Worm (Caenorhabditis elegans) whole organism, L4 larva: Measurements from ENCODE around the gene F47E1.4.

Source experiments
- F10B5.3 ChIP-seq: sonication (generic microtip); optimal IDR thresholded peaks from 2 replicates; lab custom pipeline; 2016; ENCODE audit warnings: mild to moderate bottlenecking, missing genetic modification characterization, missing compliant biosample characterization
- F37D6.2 ChIP-seq: sonication (generic microtip); optimal IDR thresholded peaks from 2 replicates; lab custom pipeline; 2016; ENCODE audit warnings: mild to moderate bottlenecking, missing genetic modification characterization, missing compliant biosample characterization
- Y105C5A.15 ChIP-seq: fragments of 200-800 bp; sonication (Bioruptor generic); IDR thresholded peaks from 2 replicates; pipeline ENCODE4 v1.3.6; 2022; ENCODE audit warnings: missing genetic modification characterization, missing compliant biosample characterization
- Y75B8A.6 ChIP-seq: fragments of 200-800 bp; sonication (Bioruptor generic); IDR thresholded peaks from 2 replicates; pipeline ENCODE4 v1.3.6; 2022; ENCODE audit warnings: missing genetic modification reagents, missing genetic modification characterization, missing compliant biosample characterization
- ama-1 ChIP-seq: fragments of 150-350 bp; optimal IDR thresholded peaks from 2 replicates; lab custom pipeline; 2014; ENCODE audit warnings: inconsistent platforms, mixed read lengths
- arid-1 ChIP-seq: fragments of 200-800 bp; sonication (Bioruptor generic); conservative IDR thresholded peaks from 2 replicates; pipeline ENCODE4 v1.3.6; 2022; ENCODE audit warnings: missing genetic modification reagents, missing genetic modification characterization, missing compliant biosample characterization
- ceh-20 ChIP-seq: fragments of 200-800 bp; sonication (Bioruptor generic); IDR thresholded peaks from 2 replicates; pipeline ENCODE4 v1.3.6; 2022; ENCODE audit warnings: missing genetic modification reagents, missing genetic modification characterization, missing compliant biosample characterization
- ceh-32 ChIP-seq: sonication (generic microtip); optimal IDR thresholded peaks from 2 replicates; lab custom pipeline; 2016; ENCODE audit warnings: mild to moderate bottlenecking, missing genetic modification characterization, missing compliant biosample characterization; ENCODE audit not compliant: poor library complexity
- ceh-62 ChIP-seq: sonication (generic microtip); optimal IDR thresholded peaks from 2 replicates; lab custom pipeline; 2017; ENCODE audit warnings: missing biosample characterization, missing genetic modification characterization
- cey-2 ChIP-seq: sonication (generic microtip); optimal IDR thresholded peaks from 3 replicates; lab custom pipeline; 2017; ENCODE audit warnings: missing genetic modification characterization, mild to moderate bottlenecking, missing compliant biosample characterization, antibody characterized with exemption, borderline replicate concordance; ENCODE audit not compliant: insufficient read depth
- daf-12 ChIP-seq: fragments of 150-350 bp; optimal IDR thresholded peaks from 2 replicates; lab custom pipeline; 2014; ENCODE audit warnings: missing biosample characterization, missing genetic modification reagents, missing genetic modification characterization
- daf-16 ChIP-seq, 3 experiments: sonication (generic microtip); optimal IDR thresholded peaks; 2 replicates each; lab custom pipeline; 2016 to 2017; ENCODE audit warnings: missing genetic modification characterization in 3 of 3, missing genetic modification reagents in 3 of 3, mild to moderate bottlenecking in 2 of 3, missing compliant biosample characterization in 2 of 3, missing biosample characterization in 1 of 3, moderate library complexity in 1 of 3
- dpl-1 ChIP-seq: fragments of 150-350 bp; optimal IDR thresholded peaks from 2 replicates; lab custom pipeline; 2014; ENCODE audit warnings: missing biosample characterization, missing genetic modification reagents, missing genetic modification characterization
- duxl-1 ChIP-seq: sonication (generic microtip); optimal IDR thresholded peaks from 2 replicates; lab custom pipeline; 2016; ENCODE audit warnings: mild to moderate bottlenecking, missing genetic modification characterization, moderate library complexity, missing compliant biosample characterization; ENCODE audit not compliant: poor library complexity
- egl-27 ChIP-seq: sonication (generic microtip); optimal IDR thresholded peaks from 3 replicates; lab custom pipeline; 2017; ENCODE audit warnings: missing biosample characterization, missing genetic modification reagents, missing genetic modification characterization
- gei-8 ChIP-seq: fragments of 200-800 bp; sonication (Bioruptor generic); optimal IDR thresholded peaks from 2 replicates; lab custom pipeline; 2018; ENCODE audit warnings: mild to moderate bottlenecking, missing genetic modification characterization, missing compliant biosample characterization
- hlh-11 ChIP-seq: fragments of 200-800 bp; sonication (Bioruptor generic); optimal IDR thresholded peaks from 2 replicates; lab custom pipeline; 2018; ENCODE audit warnings: mild to moderate bottlenecking, missing genetic modification characterization, missing compliant biosample characterization
- hlh-30 ChIP-seq: sonication (generic microtip); optimal IDR thresholded peaks from 2 replicates; lab custom pipeline; 2017; ENCODE audit warnings: antibody characterized with exemption, mild to moderate bottlenecking, missing genetic modification characterization, missing compliant biosample characterization; ENCODE audit not compliant: insufficient read depth
- jun-1 ChIP-seq: fragments of 150-350 bp; optimal IDR thresholded peaks from 2 replicates; lab custom pipeline; 2014; ENCODE audit warnings: missing biosample characterization, missing genetic modification reagents, missing genetic modification characterization
- lim-7 ChIP-seq: fragments of 200-800 bp; sonication (Bioruptor generic); IDR thresholded peaks from 2 replicates; pipeline ENCODE4 v1.3.6; 2022; ENCODE audit warnings: missing genetic modification characterization, missing compliant biosample characterization
- lin-15B ChIP-seq: fragments of 150-350 bp; sonication (generic microtip); optimal IDR thresholded peaks from 3 replicates; lab custom pipeline; 2014; ENCODE audit warnings: missing biosample characterization, missing genetic modification characterization
- lin-38 ChIP-seq: fragments of 200-800 bp; sonication (Bioruptor generic); IDR thresholded peaks from 2 replicates; pipeline ENCODE4 v1.3.6; 2022; ENCODE audit warnings: missing genetic modification reagents, missing genetic modification characterization, missing compliant biosample characterization
- madf-9 ChIP-seq: fragments of 200-800 bp; sonication (Bioruptor generic); conservative IDR thresholded peaks from 2 replicates; pipeline ENCODE4 v1.3.6; 2022; ENCODE audit warnings: missing genetic modification reagents, missing genetic modification characterization, missing compliant biosample characterization
- mdl-1 ChIP-seq, 2 experiments: fragments of 150-350 bp in 1 of 2; sonication (generic microtip) in 1 of 2; optimal IDR thresholded peaks; 2 replicates each; lab custom pipeline; 2014 to 2017; ENCODE audit warnings: missing biosample characterization in 2 of 2, missing genetic modification characterization in 2 of 2
- mdt-29 ChIP-seq: fragments of 200-800 bp; sonication (Bioruptor generic); IDR thresholded peaks from 2 replicates; pipeline ENCODE4 v1.3.6; 2022; ENCODE audit warnings: missing genetic modification reagents, missing genetic modification characterization, missing compliant biosample characterization
- mes-2 ChIP-seq: sonication (generic microtip); optimal IDR thresholded peaks from 2 replicates; lab custom pipeline; 2016; ENCODE audit warnings: missing genotype, mild to moderate bottlenecking, missing genetic modification characterization, missing compliant biosample characterization; ENCODE audit not compliant: poor library complexity, severe bottlenecking
- nhr-25 ChIP-seq: sonication (generic microtip); optimal IDR thresholded peaks from 2 replicates; lab custom pipeline; 2017; ENCODE audit warnings: missing genetic modification characterization, mild to moderate bottlenecking, missing compliant biosample characterization, antibody characterized with exemption, moderate library complexity, borderline replicate concordance; ENCODE audit not compliant: insufficient read depth
- nhr-6 ChIP-seq: fragments of 150-350 bp; optimal IDR thresholded peaks from 2 replicates; lab custom pipeline; 2014; ENCODE audit warnings: missing biosample characterization, missing genetic modification characterization
- saeg-2 ChIP-seq: fragments of 200-800 bp; sonication (Bioruptor generic); IDR thresholded peaks from 2 replicates; pipeline ENCODE4 v1.3.6; 2022; ENCODE audit warnings: missing genetic modification reagents, missing genetic modification characterization, missing compliant biosample characterization
- sdz-12 ChIP-seq: fragments of 200-800 bp; sonication (Bioruptor generic); optimal IDR thresholded peaks from 2 replicates; lab custom pipeline; 2018; ENCODE audit warnings: mild to moderate bottlenecking, missing genetic modification characterization, missing compliant biosample characterization
- set-16 ChIP-seq: fragments of 200-800 bp; sonication (Bioruptor generic); IDR thresholded peaks from 2 replicates; pipeline ENCODE4 v1.3.6; 2022; ENCODE audit warnings: missing genetic modification reagents, missing genetic modification characterization, missing compliant biosample characterization
- snpc-1.2 ChIP-seq: fragments of 200-800 bp; sonication (Bioruptor generic); IDR thresholded peaks from 2 replicates; pipeline ENCODE4 v1.3.6; 2022; ENCODE audit warnings: missing genetic modification reagents, missing genetic modification characterization, missing compliant biosample characterization
- spr-1 ChIP-seq: sonication (generic microtip); optimal IDR thresholded peaks from 2 replicates; lab custom pipeline; 2016; ENCODE audit warnings: mild to moderate bottlenecking, missing genetic modification characterization, missing compliant biosample characterization
- spr-3 ChIP-seq: fragments of 200-800 bp; sonication (Bioruptor generic); optimal IDR thresholded peaks from 2 replicates; lab custom pipeline; 2018; ENCODE audit warnings: mild to moderate bottlenecking, missing genetic modification characterization, missing compliant biosample characterization
- tra-1 ChIP-seq: fragments of 200-800 bp; sonication (Bioruptor generic); IDR thresholded peaks from 2 replicates; pipeline ENCODE4 v1.3.6; 2022; ENCODE audit warnings: missing genetic modification reagents, missing genetic modification characterization, missing compliant biosample characterization
- unc-130 ChIP-seq: sonication (generic microtip); optimal IDR thresholded peaks from 2 replicates; lab custom pipeline; 2016; ENCODE audit warnings: missing genetic modification reagents, missing genetic modification characterization, missing compliant biosample characterization
- unc-39 ChIP-seq: sonication (generic microtip); optimal IDR thresholded peaks from 2 replicates; lab custom pipeline; 2017; ENCODE audit warnings: missing biosample characterization, missing genetic modification characterization
- unc-62 ChIP-seq, 3 experiments: fragments of 150-350 bp in 1 of 3; sonication (generic microtip); optimal IDR thresholded peaks in 2 of 3; peaks in 1 of 3; 1 replicate in 1 of 3; 2 replicates in 2 of 3; lab custom pipeline; 2014 to 2017; ENCODE audit warnings: missing biosample characterization in 3 of 3, missing genetic modification characterization in 3 of 3, missing genetic modification reagents in 3 of 3, missing genotype in 1 of 3
- vab-7 ChIP-seq: fragments of 200-800 bp; sonication (Bioruptor generic); IDR thresholded peaks from 2 replicates; pipeline ENCODE4 v1.3.6; 2022; ENCODE audit warnings: missing genetic modification reagents, missing genetic modification characterization, missing compliant biosample characterization
- zfp-2 ChIP-seq: sonication (generic microtip); optimal IDR thresholded peaks from 2 replicates; lab custom pipeline; 2016; ENCODE audit warnings: mild to moderate bottlenecking, missing genetic modification characterization, missing compliant biosample characterization
- zip-11 ChIP-seq: fragments of 200-800 bp; sonication (Bioruptor generic); IDR thresholded peaks from 2 replicates; pipeline ENCODE4 v1.3.6; 2022; ENCODE audit warnings: missing genetic modification characterization, missing compliant biosample characterization
- ztf-11 ChIP-seq: fragments of 150-350 bp; optimal IDR thresholded peaks from 2 replicates; lab custom pipeline; 2014; ENCODE audit warnings: missing biosample characterization, missing genetic modification characterization

The F47E1.4 gene

DNA sequence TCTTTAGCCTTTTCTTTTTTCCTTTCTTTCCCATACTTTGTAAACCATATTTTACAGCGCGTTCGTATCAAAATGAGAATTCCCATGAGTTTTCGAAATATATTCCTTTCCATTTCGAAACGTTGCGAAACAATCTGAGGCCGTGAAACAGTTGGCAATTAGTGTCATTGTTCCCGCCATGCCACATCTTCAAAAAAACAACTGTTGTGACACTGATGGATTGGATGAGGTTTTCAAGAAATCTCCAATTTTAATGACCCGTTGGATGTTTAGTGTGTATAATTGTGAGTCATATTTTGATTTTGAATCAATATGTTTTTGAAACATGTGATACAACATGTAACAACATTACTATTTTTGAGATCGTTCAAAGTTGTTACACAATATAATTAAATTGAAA lies 6.4 kb downstream of the F47E1.4 start:
- peak in 1 of 2 experiments; percentile 91 for TF ChIP-seq unc-62 (GFP tag; optimal IDR thresholded peaks at IDR 0.05 in 1 of 2; lab: Kevin White, UChicago)
- no peak for TF ChIP-seq unc-62 (tag; optimal IDR thresholded peaks at IDR 0.05; lab: Kevin White, UChicago)
- no peak for TF ChIP-seq unc-39
- no peak for TF ChIP-seq ceh-32 (tag; lab: Kevin White, UChicago)
- TF ChIP-seq hlh-11: peak; percentile 0
- TF ChIP-seq daf-16 (GFP tag; optimal IDR thresholded peaks at IDR 0.05; lab: Kevin White, UChicago): peak in 1 of 2 experiments; percentile 0
- no peak for TF ChIP-seq daf-16 (tag; optimal IDR thresholded peaks at IDR 0.05; lab: Kevin White, UChicago)
- no peak for TF ChIP-seq arid-1 (GFP tag; lab: Robert Waterston, UW)

DNA sequence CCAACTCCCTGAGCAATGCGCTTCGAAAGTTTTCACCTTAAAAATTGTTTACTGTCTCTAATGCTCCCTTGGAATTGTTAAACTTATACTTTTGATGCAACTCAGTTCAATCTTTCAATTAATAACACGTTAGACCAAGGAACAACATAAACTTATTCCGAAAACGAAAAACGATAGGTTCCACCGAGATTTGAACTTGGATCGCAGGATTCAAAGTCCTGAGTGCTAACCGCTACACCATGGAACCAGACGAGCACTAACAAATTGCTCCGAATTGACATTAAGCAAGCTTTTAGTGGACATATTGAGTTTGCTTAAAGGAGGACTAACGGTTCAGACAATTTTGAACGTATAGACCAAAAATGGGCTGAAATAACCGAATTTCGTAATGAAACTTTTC lies 11.9 kb downstream of the F47E1.4 start:
- TF ChIP-seq madf-9 (GFP tag; lab: Robert Waterston, UW): 0 out of 2 replicates have a peak, but pooled peaks have one; percentile 11
- no peak for TF ChIP-seq spr-1 (tag; lab: Kevin White, UChicago)
- no peak for TF ChIP-seq tra-1 (GFP tag; lab: Robert Waterston, UW)
- no peak for TF ChIP-seq ceh-32 (tag; lab: Kevin White, UChicago)
- TF ChIP-seq nhr-25 (tag; lab: Kevin White, UChicago): no peak
- TF ChIP-seq duxl-1: no peak
- no peak for TF ChIP-seq set-16 (GFP tag; lab: Robert Waterston, UW)
- no peak for TF ChIP-seq F10B5.3 (tag; lab: Kevin White, UChicago)
- no peak for TF ChIP-seq snpc-1.2 (GFP tag; lab: Robert Waterston, UW)
- TF ChIP-seq vab-7 (GFP tag; lab: Robert Waterston, UW): no peak
- TF ChIP-seq zip-11 (GFP tag; lab: Robert Waterston, UW): no peak
- TF ChIP-seq ztf-11 (tag; lab: Kevin White, UChicago): no peak
- TF ChIP-seq mes-2 (tag; lab: Kevin White, UChicago): peak; percentile 0
- TF ChIP-seq ceh-20: no peak
- TF ChIP-seq sdz-12 (GFP tag; lab: Kevin White, UChicago): no peak
- no peak for TF ChIP-seq spr-3 (GFP tag; lab: Kevin White, UChicago)
- no peak for TF ChIP-seq lin-38 (GFP tag; lab: Robert Waterston, UW)
- TF ChIP-seq ama-1 (lab: Kevin White, UChicago): no peak
- TF ChIP-seq daf-16 (GFP tag; optimal IDR thresholded peaks at IDR 0.05; lab: Kevin White, UChicago): no peak
- TF ChIP-seq daf-16 (tag; optimal IDR thresholded peaks at IDR 0.05; lab: Kevin White, UChicago): peak; percentile 30
- 0 out of 2 replicates have a peak, but pooled peaks have one; percentile 59 for TF ChIP-seq Y105C5A.15
- no peak for TF ChIP-seq F37D6.2 (tag; lab: Kevin White, UChicago)
- no peak for TF ChIP-seq saeg-2 (GFP tag; lab: Robert Waterston, UW)

DNA sequence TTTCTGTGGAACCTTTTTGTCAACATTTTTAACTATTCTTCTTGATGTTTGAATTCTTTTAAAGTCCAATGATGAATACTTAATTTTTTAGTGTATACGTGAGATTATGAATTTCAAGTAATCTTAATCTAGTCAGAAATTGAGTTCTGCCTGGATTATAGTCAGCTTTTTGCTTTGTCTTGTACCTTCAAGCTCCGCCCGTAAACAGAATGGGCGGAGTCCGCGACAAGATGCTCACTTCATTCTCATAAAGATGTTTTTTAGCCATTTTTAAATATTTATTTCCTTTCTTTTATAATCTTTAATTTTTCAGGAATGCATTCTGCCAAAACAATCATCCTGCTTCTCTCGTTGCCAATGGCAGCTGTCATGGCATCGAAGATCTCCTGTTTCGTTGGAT lies 14.3 kb downstream of the F47E1.4 start, which contains the start of gene F47E1.1:
TSS of gene F47E1.1 (plus strand) at position 301 of the 400 bp plus-strand sequence.
- TF ChIP-seq cey-2: no peak
- no peak for TF ChIP-seq dpl-1 (GFP tag; lab: Kevin White, UChicago)
- no peak for TF ChIP-seq nhr-25 (tag; lab: Kevin White, UChicago)
- TF ChIP-seq jun-1 (tag; lab: Kevin White, UChicago): no peak
- TF ChIP-seq hlh-30 (tag; lab: Kevin White, UChicago): no peak
- TF ChIP-seq lim-7: no peak
- no peak for TF ChIP-seq mdl-1 (tag; optimal IDR thresholded peaks at IDR 0.05; lab: Kevin White, UChicago)
- no peak for TF ChIP-seq nhr-6
- TF ChIP-seq egl-27: no peak
- TF ChIP-seq hlh-11: no peak
- TF ChIP-seq lin-15B: no peak
- TF ChIP-seq zfp-2 (tag; lab: Kevin White, UChicago): no peak
- no peak for TF ChIP-seq snpc-1.2 (GFP tag; lab: Robert Waterston, UW)
- no peak for TF ChIP-seq ceh-62 (tag; lab: Kevin White, UChicago)
- no peak for TF ChIP-seq unc-130 (GFP tag; lab: Kevin White, UChicago)
- no peak for TF ChIP-seq daf-12 (tag; lab: Kevin White, UChicago)
- no peak for TF ChIP-seq gei-8 (GFP tag; lab: Kevin White, UChicago)
- TF ChIP-seq mdt-29: no peak
- TF ChIP-seq Y75B8A.6 (GFP tag; lab: Robert Waterston, UW): no peak
- TF ChIP-seq unc-39: no peak
- TF ChIP-seq, all 104 proteins: peak for 0
